Fruit fly (Drosophila melanogaster): ENCODE data around the gene fig.
A peak's percentile ranks its signal among the peaks of the same experiment; 100 is the strongest.

- TF ChIP-seq dl (GFP tag; optimal IDR thresholded peaks at IDR 0.05; ENCODE audit: insufficient read depth in 1 of 2, partially characterized antibody in 2 of 2), result no peak
- no peak for TF ChIP-seq brk (GFP tag; optimal IDR thresholded peaks at IDR 0.05)
- no peak for TF ChIP-seq Rel (GFP tag; optimal IDR thresholded peaks at IDR 0.05)
- TF ChIP-seq Rel (tag; optimal IDR thresholded peaks at IDR 0.05), result peak; percentile 63
- no peak for TF ChIP-seq psq (GFP tag; optimal IDR thresholded peaks at IDR 0.05)
- no peak for TF ChIP-seq woc (GFP tag; optimal IDR thresholded peaks at IDR 0.05)
These were observed 23.0 kb downstream of the fig start for dm6 chr3R:29757226-29757625.

Data from whole organism, wandering third instar larva.